Worm (Caenorhabditis elegans) whole organism, early embryonic: Measurements from ENCODE around the gene Y46C8AM.1.

ENCODE experiments used
- F13C5.2 ChIP-seq: sonication (generic microtip); optimal IDR thresholded peaks from 2 replicates; lab custom pipeline; 2017; ENCODE audit warnings: mild to moderate bottlenecking, missing genetic modification characterization, inconsistent platforms, missing compliant biosample characterization
- ceh-36 ChIP-seq: sonication (generic microtip); optimal IDR thresholded peaks from 2 replicates; lab custom pipeline; 2016; ENCODE audit warnings: missing genetic modification characterization, inconsistent platforms, missing compliant biosample characterization

DNA sequence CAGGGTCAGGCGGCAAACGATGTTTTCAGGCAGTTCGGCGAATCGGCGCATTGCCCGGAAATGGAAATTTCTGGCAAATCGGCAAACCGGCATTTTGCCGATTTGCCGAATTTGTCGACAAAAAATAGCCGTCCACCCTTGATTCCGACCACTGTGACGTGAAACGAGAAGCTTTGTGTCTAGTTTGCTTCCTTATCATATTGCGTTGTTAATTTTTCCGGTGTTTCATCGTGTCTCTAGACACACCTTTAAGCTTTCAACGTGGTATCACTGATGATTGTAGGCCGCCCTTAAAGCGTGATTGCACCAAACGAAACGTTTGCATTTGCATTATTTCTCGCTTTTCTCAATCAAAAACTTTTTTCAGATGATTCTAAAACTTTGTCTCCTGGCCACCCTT is 25.6 kb upstream of the Y46C8AM.1 start, which contains the start of gene clec-71:
- TF ChIP-seq ceh-36 (tag; lab: Kevin White, UChicago) (no peak), F13C5.2 (no peak)
